Worm (Caenorhabditis elegans) whole organism, midembryonic: ENCODE data around the gene F59A7.2.

Experiments used
- T22C8.4 ChIP-seq: fragments of 200-800 bp; sonication (Bioruptor generic); IDR thresholded peaks from 2 replicates; pipeline ENCODE4 v1.3.6; 2022; ENCODE audit warnings: missing genetic modification characterization, missing compliant biosample characterization
- cog-1 ChIP-seq: sonication (generic microtip); optimal IDR thresholded peaks from 2 replicates; lab custom pipeline; 2016; ENCODE audit warnings: missing genetic modification characterization, missing compliant biosample characterization
- flt-1 ChIP-seq: fragments of 200-800 bp; sonication (Bioruptor generic); IDR thresholded peaks from 2 replicates; pipeline ENCODE4 v1.3.6; 2022; ENCODE audit warnings: missing genetic modification characterization, missing compliant biosample characterization
- klf-2 ChIP-seq: fragments of 200-800 bp; sonication (Bioruptor generic); conservative IDR thresholded peaks from 2 replicates; pipeline ENCODE4 v1.3.6; 2022; ENCODE audit warnings: missing genetic modification reagents, missing genetic modification characterization, missing compliant biosample characterization
- med-1 ChIP-seq: sonication (generic microtip); optimal IDR thresholded peaks from 2 replicates; lab custom pipeline; 2017; ENCODE audit warnings: missing genetic modification characterization, mild to moderate bottlenecking, missing compliant biosample characterization, antibody characterized with exemption, missing genetic modification reagents; ENCODE audit not compliant: insufficient read depth
- ref-1 ChIP-seq: fragments of 200-800 bp; sonication (Bioruptor generic); conservative IDR thresholded peaks from 2 replicates; pipeline ENCODE4 v1.3.6; 2022; ENCODE audit warnings: missing genetic modification reagents, missing genetic modification characterization, missing compliant biosample characterization
- tab-1 ChIP-seq: fragments of 200-800 bp; sonication (Bioruptor generic); IDR thresholded peaks from 2 replicates; pipeline ENCODE4 v1.3.6; 2022; ENCODE audit warnings: missing genetic modification characterization, missing compliant biosample characterization
- ztf-23 ChIP-seq: fragments of 200-800 bp; sonication (Bioruptor generic); IDR thresholded peaks from 2 replicates; pipeline ENCODE4 v1.3.6; 2022; ENCODE audit warnings: missing genetic modification reagents, missing genetic modification characterization, missing compliant biosample characterization
- ztf-29 ChIP-seq: fragments of 200-800 bp; sonication (Bioruptor generic); IDR thresholded peaks from 2 replicates; pipeline ENCODE4 v1.3.6; 2022; ENCODE audit warnings: missing genetic modification reagents, missing genetic modification characterization, missing compliant biosample characterization

F59A7.2 gene

DNA sequence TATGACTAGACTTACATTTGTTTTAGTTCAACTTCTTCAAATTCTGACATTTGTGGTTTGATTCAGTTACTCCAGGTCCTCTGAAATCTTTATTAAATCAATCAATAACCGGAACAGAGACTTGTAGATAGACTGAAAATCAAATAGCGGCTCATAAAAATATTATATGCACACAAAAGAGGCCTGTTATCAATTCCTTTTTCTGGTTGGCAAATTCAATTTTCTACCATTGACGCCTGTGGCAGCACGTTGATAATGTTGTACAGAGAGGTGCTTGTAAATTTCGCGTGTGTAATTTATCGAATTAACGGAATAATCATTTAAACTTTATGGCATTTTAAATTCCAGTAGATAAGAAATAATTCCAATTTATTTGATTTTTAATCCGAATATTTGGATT, 29.4 kb downstream of the F59A7.2 start, which contains the start of gene T08B1.1:
Gene T08B1.1 (minus strand): TSS at position 92 of the 400 bp plus-strand sequence.
- TF ChIP-seq ztf-23: no peak
- no peak for TF ChIP-seq klf-2 (GFP tag; lab: Robert Waterston, UW)
- no peak for TF ChIP-seq ztf-29 (GFP tag; lab: Robert Waterston, UW)
- TF ChIP-seq ref-1 (GFP tag; lab: Robert Waterston, UW): no peak
- no peak for TF ChIP-seq cog-1 (tag; lab: Kevin White, UChicago)
- no peak for TF ChIP-seq tab-1 (GFP tag; lab: Robert Waterston, UW)
- no peak for TF ChIP-seq flt-1 (GFP tag; lab: Robert Waterston, UW)

DNA sequence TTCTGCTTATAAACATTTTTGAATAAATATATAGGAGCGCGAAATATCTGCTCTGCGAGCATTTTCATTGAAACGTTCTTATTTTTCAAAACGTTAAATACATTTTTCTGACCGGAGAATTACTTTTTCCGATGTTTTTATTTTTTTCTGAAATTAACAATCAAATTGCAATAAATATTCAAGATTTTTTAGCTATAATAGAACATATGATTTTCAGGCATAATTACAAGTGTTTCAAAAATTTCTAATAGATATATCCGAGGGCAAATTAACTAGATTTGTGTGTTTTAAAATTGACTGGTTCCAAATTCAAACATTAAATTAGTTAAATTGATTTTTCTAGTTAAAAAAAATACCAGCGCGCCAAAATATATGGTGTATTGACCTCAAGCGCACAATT, 37.4 kb downstream of the F59A7.2 start, which contains the start of gene T08B1.4:
Gene T08B1.4 (plus strand): TSS at position 301 of the 400 bp plus-strand sequence.
- TF ChIP-seq klf-2 (GFP tag; lab: Robert Waterston, UW) (no peak), tab-1 (GFP tag; lab: Robert Waterston, UW) (no peak), ztf-23 (no peak), T22C8.4 (GFP tag; lab: Robert Waterston, UW) (no peak), ref-1 (GFP tag; lab: Robert Waterston, UW) (no peak), med-1 (GFP tag; lab: Kevin White, UChicago) (no peak), flt-1 (GFP tag; lab: Robert Waterston, UW) (no peak), cog-1 (tag; lab: Kevin White, UChicago) (no peak), ztf-29 (GFP tag; lab: Robert Waterston, UW) (no peak)

DNA sequence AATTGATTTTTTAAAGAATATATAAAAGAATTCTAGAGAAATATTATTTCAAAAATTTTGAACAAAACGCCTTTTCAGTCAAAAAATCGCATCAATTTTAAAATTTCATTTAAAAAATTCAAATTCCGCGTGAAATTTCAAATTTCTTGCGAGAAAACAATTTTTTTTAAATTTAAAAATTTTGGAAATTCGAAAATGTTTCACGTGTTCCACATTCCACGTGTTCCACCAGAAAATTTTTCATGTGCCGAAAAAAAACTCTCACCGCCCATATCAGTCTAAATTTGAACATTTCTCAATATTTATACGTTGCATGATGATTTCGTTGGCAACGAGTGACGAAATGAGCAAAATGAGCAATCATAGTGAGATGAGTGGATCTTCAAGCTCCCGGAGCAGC, 41.3 kb downstream of the F59A7.2 start, which contains the start of gene fbxa-201:
Gene fbxa-201 (plus strand): TSS at position 301 of the 400 bp plus-strand sequence.
- TF ChIP-seq med-1 (GFP tag; lab: Kevin White, UChicago) (no peak), T22C8.4 (GFP tag; lab: Robert Waterston, UW) (no peak), ztf-23 (no peak), flt-1 (GFP tag; lab: Robert Waterston, UW) (no peak), ref-1 (GFP tag; lab: Robert Waterston, UW) (no peak), ztf-29 (GFP tag; lab: Robert Waterston, UW) (no peak), tab-1 (GFP tag; lab: Robert Waterston, UW) (no peak), klf-2 (GFP tag; lab: Robert Waterston, UW) (no peak), cog-1 (tag; lab: Kevin White, UChicago) (no peak)

DNA sequence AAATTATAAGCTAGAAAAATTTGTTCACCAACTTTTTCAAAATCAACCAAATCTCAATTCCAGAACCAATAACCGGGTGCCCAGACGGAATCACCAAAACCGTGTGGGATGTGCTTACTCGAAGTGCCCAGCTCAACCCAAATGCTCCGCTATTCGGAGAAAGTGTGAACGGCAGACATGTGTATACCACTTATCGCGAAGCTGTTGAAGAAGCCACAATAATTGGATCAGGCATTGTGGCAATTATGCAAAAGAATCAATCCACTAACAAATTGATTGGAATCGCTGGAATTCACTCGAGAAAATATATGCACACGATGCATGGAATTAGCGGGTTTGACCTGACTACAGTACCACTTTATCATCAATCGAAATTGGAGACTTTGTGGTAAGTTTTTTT, 46.6 kb downstream of the F59A7.2 start:
- TF ChIP-seq T22C8.4 (GFP tag; lab: Robert Waterston, UW) (no peak), klf-2 (GFP tag; lab: Robert Waterston, UW) (no peak), ref-1 (GFP tag; lab: Robert Waterston, UW) (no peak), cog-1 (tag; lab: Kevin White, UChicago) (no peak), ztf-29 (GFP tag; lab: Robert Waterston, UW) (no peak), ztf-23 (no peak), tab-1 (GFP tag; lab: Robert Waterston, UW) (no peak), med-1 (GFP tag; lab: Kevin White, UChicago) (no peak), flt-1 (GFP tag; lab: Robert Waterston, UW) (no peak)

DNA sequence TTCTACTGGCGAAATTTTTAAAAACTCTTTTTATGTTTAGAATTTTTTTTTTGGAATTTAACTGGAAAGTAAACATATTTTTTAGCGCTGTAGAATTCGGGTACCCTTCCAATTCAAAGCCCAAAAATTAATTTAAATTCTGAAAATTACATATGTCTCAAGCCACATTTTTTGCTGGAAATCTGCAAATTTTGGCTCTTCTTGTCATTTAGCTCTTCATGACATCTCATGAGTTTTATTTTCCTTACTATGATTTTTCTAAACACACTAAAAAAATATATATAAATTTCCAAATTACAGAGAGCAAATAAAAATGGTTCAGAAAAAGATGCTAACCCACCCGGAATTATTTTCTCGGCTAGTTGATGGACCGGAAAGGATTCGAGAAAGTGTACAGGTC, 47.1 kb downstream of the F59A7.2 start, which contains the start of gene acs-3:
Gene acs-3 (plus strand): TSS at position 301 of the 400 bp plus-strand sequence.
- no peak for TF ChIP-seq med-1 (GFP tag; lab: Kevin White, UChicago)
- no peak for TF ChIP-seq tab-1 (GFP tag; lab: Robert Waterston, UW)
- TF ChIP-seq ztf-29 (GFP tag; lab: Robert Waterston, UW): no peak
- TF ChIP-seq flt-1 (GFP tag; lab: Robert Waterston, UW): no peak
- no peak for TF ChIP-seq T22C8.4 (GFP tag; lab: Robert Waterston, UW)
- no peak for TF ChIP-seq klf-2 (GFP tag; lab: Robert Waterston, UW)
- no peak for TF ChIP-seq ztf-23
- TF ChIP-seq ref-1 (GFP tag; lab: Robert Waterston, UW): no peak
- no peak for TF ChIP-seq cog-1 (tag; lab: Kevin White, UChicago)

DNA sequence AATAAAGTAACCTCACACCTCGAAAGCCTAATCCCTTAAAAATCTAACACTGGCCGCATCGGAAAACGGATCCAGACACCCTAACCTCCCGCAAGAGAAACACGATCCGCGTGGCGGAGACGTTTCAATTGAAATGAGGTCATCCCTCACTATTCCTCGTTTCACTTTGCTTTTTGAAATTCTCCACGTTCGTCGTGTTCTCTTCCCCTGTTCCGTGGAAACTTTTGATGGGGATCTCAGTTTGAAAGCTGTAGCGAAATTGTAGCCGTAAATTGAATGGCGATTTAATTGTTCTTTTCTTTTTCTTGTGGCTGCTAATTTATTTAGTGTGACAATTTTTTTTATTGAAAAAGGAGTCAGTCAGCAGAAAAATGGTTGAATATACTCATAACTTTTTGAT, 47.5 kb downstream of the F59A7.2 start:
- no peak for TF ChIP-seq ztf-23
- TF ChIP-seq ref-1 (GFP tag; lab: Robert Waterston, UW): no peak
- TF ChIP-seq klf-2 (GFP tag; lab: Robert Waterston, UW): no peak

DNA sequence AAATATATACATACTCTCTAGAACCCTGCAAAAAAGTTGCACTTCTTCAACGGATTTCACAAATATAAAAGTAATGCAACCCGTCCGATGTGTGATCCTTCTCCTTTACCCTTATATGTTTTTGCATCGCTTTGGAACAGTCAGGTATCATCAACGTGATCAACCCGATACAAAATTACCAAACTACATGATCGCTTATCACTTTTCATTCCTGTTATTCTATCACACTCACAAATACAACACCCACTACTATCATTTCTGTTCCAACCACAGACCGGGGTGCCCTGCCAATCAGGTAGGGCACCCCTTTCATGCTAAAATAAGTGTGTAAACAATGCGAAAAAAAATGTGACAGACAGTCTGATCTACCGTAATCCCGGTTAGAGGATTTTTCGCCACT, 49.4 kb downstream of the F59A7.2 start:
- no peak for TF ChIP-seq ztf-23
- TF ChIP-seq ref-1 (GFP tag; lab: Robert Waterston, UW): no peak
- TF ChIP-seq ztf-29 (GFP tag; lab: Robert Waterston, UW): no peak
- no peak for TF ChIP-seq med-1 (GFP tag; lab: Kevin White, UChicago)
